Worm (Caenorhabditis elegans): Measurements from ENCODE around the gene C12D5.9.

C12D5.9 gene

ce11 chrV:7641718-7642117, 48.1 kb downstream of the C12D5.9 start:
- no peak for TF ChIP-seq sma-3 (GFP tag; optimal IDR thresholded peaks at IDR 0.05)
- no peak for TF ChIP-seq ama-1 (optimal IDR thresholded peaks at IDR 0.05)
- no peak for TF ChIP-seq nhr-25 (tag; optimal IDR thresholded peaks at IDR 0.05)
- TF ChIP-seq ceh-16 (tag; optimal IDR thresholded peaks at IDR 0.05), result no peak
- no peak for TF ChIP-seq nhr-77 (tag; optimal IDR thresholded peaks at IDR 0.05)
- TF ChIP-seq nhr-11 (tag; optimal IDR thresholded peaks at IDR 0.05), result no peak
- no peak for TF ChIP-seq R02D3.7 (tag; optimal IDR thresholded peaks at IDR 0.05)
- TF ChIP-seq nhr-10 (tag; optimal IDR thresholded peaks at IDR 0.05), result no peak
- TF ChIP-seq F13H6.1 (tag; optimal IDR thresholded peaks at IDR 0.05), result no peak
- no peak for TF ChIP-seq peb-1 (tag; optimal IDR thresholded peaks at IDR 0.05)
- TF ChIP-seq snpc-4 (tag; optimal IDR thresholded peaks at IDR 0.05), result no peak
- TF ChIP-seq nhr-129 (tag; optimal IDR thresholded peaks at IDR 0.05), result no peak
- TF ChIP-seq nhr-12 (tag; optimal IDR thresholded peaks at IDR 0.05), result no peak
- TF ChIP-seq nhr-237 (tag; optimal IDR thresholded peaks at IDR 0.05), result no peak
- TF ChIP-seq mab-5 (tag; optimal IDR thresholded peaks at IDR 0.05), result no peak
- TF ChIP-seq ztf-1 (GFP tag; conservative IDR thresholded peaks at IDR 0.05), result no peak

DNA sequence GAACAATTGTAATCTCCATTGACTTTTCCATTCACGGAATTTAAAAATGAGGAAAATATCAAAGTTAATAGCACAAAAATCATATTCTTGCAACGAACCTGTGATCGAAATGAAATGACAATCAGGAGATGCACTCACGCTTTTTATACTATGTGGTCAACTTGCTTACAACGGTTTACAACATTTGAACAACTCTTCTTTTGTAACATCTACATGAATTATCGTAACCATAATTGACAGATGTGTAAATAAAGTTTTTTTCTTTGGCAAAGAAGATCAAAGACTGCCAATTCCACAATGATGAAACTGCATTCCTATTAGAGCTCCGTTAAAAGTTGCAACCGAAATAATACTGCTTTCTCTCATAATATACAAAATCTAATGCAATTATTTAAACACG, 50.0 kb downstream of the C12D5.9 start, which contains the start of gene F07C4.10:
Gene F07C4.10, minus strand, starts transcription at position 101 of the 400 bp plus-strand sequence.
- no peak for TF ChIP-seq alr-1 (tag; optimal IDR thresholded peaks at IDR 0.05)
- TF ChIP-seq blmp-1 (tag; optimal IDR thresholded peaks at IDR 0.05; ENCODE audit: insufficient read depth), result no peak
- TF ChIP-seq sma-9 (GFP tag; optimal IDR thresholded peaks at IDR 0.05), result no peak
- TF ChIP-seq sma-9 (tag; optimal IDR thresholded peaks at IDR 0.05), result no peak
- TF ChIP-seq ceh-16 (tag; optimal IDR thresholded peaks at IDR 0.05), result no peak
- TF ChIP-seq F13H6.1 (tag; optimal IDR thresholded peaks at IDR 0.05), result no peak
- TF ChIP-seq ztf-4 (tag; optimal IDR thresholded peaks at IDR 0.05), result no peak
- TF ChIP-seq nhr-21 (tag; optimal IDR thresholded peaks at IDR 0.05), result no peak
- no peak for TF ChIP-seq ztf-11 (tag; optimal IDR thresholded peaks at IDR 0.05)
- TF ChIP-seq elt-1 (tag; optimal IDR thresholded peaks at IDR 0.05), result no peak
- TF ChIP-seq lin-39 (tag; optimal IDR thresholded peaks at IDR 0.05), result no peak
- no peak for TF ChIP-seq nhr-6 (tag; optimal IDR thresholded peaks at IDR 0.05)
- TF ChIP-seq C34F6.9 (tag; optimal IDR thresholded peaks at IDR 0.05), result no peak
- TF ChIP-seq sem-4 (tag; optimal IDR thresholded peaks at IDR 0.05), result no peak
- TF ChIP-seq snpc-4 (tag; optimal IDR thresholded peaks at IDR 0.05), result no peak
- TF ChIP-seq R02D3.7 (tag; optimal IDR thresholded peaks at IDR 0.05), result no peak
- TF ChIP-seq crh-2 (tag; optimal IDR thresholded peaks at IDR 0.05), result no peak
- TF ChIP-seq ama-1 (optimal IDR thresholded peaks at IDR 0.05), result no peak
- no peak for TF ChIP-seq nhr-10 (tag; optimal IDR thresholded peaks at IDR 0.05)
- no peak for TF ChIP-seq nhr-237 (tag; optimal IDR thresholded peaks at IDR 0.05)

DNA sequence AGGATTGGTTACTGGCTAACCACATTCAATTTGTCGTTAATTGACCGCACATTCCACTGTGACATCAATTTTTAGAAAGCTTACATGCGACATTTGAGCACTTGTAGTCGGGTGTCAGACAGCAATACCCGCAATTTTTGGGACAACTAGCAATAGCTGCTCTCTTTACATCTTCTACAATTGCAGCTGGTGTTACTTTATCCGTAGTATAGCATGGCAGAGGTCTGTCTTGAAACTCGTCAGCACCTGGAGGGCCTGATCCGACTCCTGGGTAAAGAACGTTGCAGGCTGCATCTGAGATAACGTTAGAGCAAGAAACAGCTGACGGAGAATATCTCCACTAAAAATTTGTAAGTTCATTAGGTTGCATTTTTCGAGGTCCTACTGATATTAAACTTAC, 50.4 kb downstream of the C12D5.9 start:
- TF ChIP-seq sma-3 (GFP tag; optimal IDR thresholded peaks at IDR 0.05) (no peak), ceh-16 (tag; optimal IDR thresholded peaks at IDR 0.05) (no peak), F13H6.1 (tag; optimal IDR thresholded peaks at IDR 0.05) (no peak), sem-4 (tag; optimal IDR thresholded peaks at IDR 0.05) (no peak), nhr-10 (tag; optimal IDR thresholded peaks at IDR 0.05) (no peak), nhr-25 (tag; optimal IDR thresholded peaks at IDR 0.05) (no peak), unc-62 (GFP tag; optimal IDR thresholded peaks at IDR 0.05) (no peak), egl-27 (tag; optimal IDR thresholded peaks at IDR 0.05) (no peak), peb-1 (tag; optimal IDR thresholded peaks at IDR 0.05) (no peak), mdl-1 (tag; optimal IDR thresholded peaks at IDR 0.05) (no peak), ztf-4 (tag; optimal IDR thresholded peaks at IDR 0.05) (no peak), Y55F3AM.14 (GFP tag; optimal IDR thresholded peaks at IDR 0.05) (no peak), zag-1 (tag; optimal IDR thresholded peaks at IDR 0.05) (no peak), nhr-237 (tag; optimal IDR thresholded peaks at IDR 0.05) (no peak)
